In the genomic region with DNA sequence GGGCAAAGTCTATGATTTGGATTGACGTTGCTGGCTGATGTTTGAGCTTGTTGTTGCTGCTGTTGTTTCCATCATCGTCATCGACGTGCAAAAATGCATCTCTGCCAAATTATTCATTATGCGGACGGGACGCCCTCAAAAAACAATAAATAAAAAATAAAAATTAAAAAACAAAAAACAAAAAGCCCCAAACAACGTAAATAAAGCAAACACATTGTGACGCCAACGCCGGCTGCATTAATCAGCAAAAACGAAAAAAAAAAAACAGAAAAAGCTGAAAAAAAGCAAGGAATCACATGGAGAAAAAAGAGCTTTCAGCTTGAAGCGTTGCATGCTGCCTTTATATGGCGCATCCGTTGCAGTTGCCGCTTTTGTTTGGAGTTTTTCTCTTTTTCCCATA, we compare ENCODE assay signal across 5 fruit fly cellular contexts.
TF ChIP-seq lines count a peak whose summit lies in the region.

No protein-coding gene starts in this region.

- TF ChIP-seq CTCF in whole organism, embryonic (GFP tag; optimal IDR thresholded peaks at IDR 0.05; lab: Kevin White, UChicago) = no peak

TF ChIP-seq in whole organism, adult, 20 proteins besides CTCF, POLR2A, EP300 and RAD21:
- TF ChIP-seq pad (GFP tag; optimal IDR thresholded peaks at IDR 0.05; lab: Kevin White, UChicago) = no peak
- peak; percentile 36 for TF ChIP-seq kay (GFP tag; lab: Kevin White, UChicago; ENCODE audit: borderline replicate concordance)
- peak; percentile 11 for TF ChIP-seq tj (GFP tag; optimal IDR thresholded peaks at IDR 0.05; lab: Kevin White, UChicago)

TF ChIP-seq in whole organism, embryonic, 481 proteins besides CTCF, POLR2A, EP300 and RAD21:
- peak; percentile 68 for TF ChIP-seq nom (GFP tag; optimal IDR thresholded peaks at IDR 0.05; lab: Kevin White, UChicago)
- no peak for TF ChIP-seq dpn (GFP tag; optimal IDR thresholded peaks at IDR 0.05; lab: Kevin White, UChicago)

TF ChIP-seq in whole organism, prepupa, 60 proteins besides CTCF, POLR2A, EP300 and RAD21 (continues in another document):
- TF ChIP-seq Gug (GFP tag; IDR thresholded peaks at IDR 0.05; lab: Robert Waterston, UW) (no peak), acj6 (GFP tag; optimal IDR thresholded peaks at IDR 0.05; lab: Kevin White, UChicago) (no peak), Hr4 (GFP tag; optimal IDR thresholded peaks at IDR 0.05; lab: Kevin White, UChicago) (no peak), Eip78C (GFP tag; lab: Kevin White, UChicago) (peak; percentile 7), CG11294 (GFP tag; IDR thresholded peaks at IDR 0.05; lab: Robert Waterston, UW) (no peak), dsx (GFP tag; optimal IDR thresholded peaks at IDR 0.05; lab: Kevin White, UChicago; ENCODE audit: poor library complexity, severe bottlenecking) (no peak), eg (GFP tag; IDR thresholded peaks at IDR 0.05; lab: Robert Waterston, UW) (no peak), CG8319 (GFP tag; optimal IDR thresholded peaks at IDR 0.05; lab: Kevin White, UChicago) (no peak), CG8632 (GFP tag; optimal IDR thresholded peaks at IDR 0.05; lab: Kevin White, UChicago) (no peak), Sox14 (GFP tag; optimal IDR thresholded peaks at IDR 0.05; lab: Kevin White, UChicago) (peak; percentile 6), lz (GFP tag; optimal IDR thresholded peaks at IDR 0.05; lab: Kevin White, UChicago) (no peak), CG6792 (GFP tag; optimal IDR thresholded peaks at IDR 0.05; lab: Kevin White, UChicago) (no peak), spab (GFP tag; optimal IDR thresholded peaks at IDR 0.05; lab: Kevin White, UChicago) (no peak), Hr39 (GFP tag; optimal IDR thresholded peaks at IDR 0.05; lab: Kevin White, UChicago) (no peak), CG34406 (GFP tag; optimal IDR thresholded peaks at IDR 0.05; lab: Kevin White, UChicago) (no peak), ss (GFP tag; optimal IDR thresholded peaks at IDR 0.05; lab: Kevin White, UChicago) (peak; percentile 29 to 44), salr (GFP tag; optimal IDR thresholded peaks at IDR 0.05; lab: Kevin White, UChicago) (no peak), CG9139 (GFP tag; optimal IDR thresholded peaks at IDR 0.05; lab: Kevin White, UChicago) (peak; percentile 40), CG11762 (GFP tag; optimal IDR thresholded peaks at IDR 0.05; lab: Kevin White, UChicago; ENCODE audit: insufficient read depth) (no peak), Eip75B (GFP tag; optimal IDR thresholded peaks at IDR 0.05; lab: Kevin White, UChicago) (no peak), CG3032 (tag; optimal IDR thresholded peaks at IDR 0.05; lab: Kevin White, UChicago) (no peak), cyc (GFP tag; optimal IDR thresholded peaks at IDR 0.05; lab: Kevin White, UChicago) (no peak), CG16779 (tag; optimal IDR thresholded peaks at IDR 0.05; lab: Kevin White, UChicago) (peak; percentile 47), dac (GFP tag; optimal IDR thresholded peaks at IDR 0.05; lab: Kevin White, UChicago) (no peak), CG4318 (GFP tag; optimal IDR thresholded peaks at IDR 0.05; lab: Kevin White, UChicago) (no peak), Blimp-1 (GFP tag; optimal IDR thresholded peaks at IDR 0.05; lab: Kevin White, UChicago) (peak; percentile 26), CG7368 (GFP tag; optimal IDR thresholded peaks at IDR 0.05; lab: Kevin White, UChicago) (no peak), Lpt (GFP tag; optimal IDR thresholded peaks at IDR 0.05; lab: Kevin White, UChicago) (no peak)

TF ChIP-seq in whole organism, pupa, 21 proteins besides CTCF, POLR2A, EP300 and RAD21:
- TF ChIP-seq fd96Ca (GFP tag; IDR thresholded peaks at IDR 0.05; lab: Robert Waterston, UW) (no peak), CG14655 (GFP tag; optimal IDR thresholded peaks at IDR 0.05; lab: Kevin White, UChicago) (no peak), gl (tag; optimal IDR thresholded peaks at IDR 0.05; lab: Kevin White, UChicago) (no peak), Pif1B (GFP tag; optimal IDR thresholded peaks at IDR 0.05; lab: Kevin White, UChicago) (no peak), Snoo (tag; optimal IDR thresholded peaks at IDR 0.05; lab: Kevin White, UChicago) (peak; percentile 39), CG12605 (GFP tag; IDR thresholded peaks at IDR 0.05; lab: Robert Waterston, UW) (0 out of 2 replicates have a peak, but pooled peaks have one; percentile 12), CG4496 (GFP tag; IDR thresholded peaks at IDR 0.05; lab: Robert Waterston, UW) (no peak), CG34367 (tag; optimal IDR thresholded peaks at IDR 0.05; lab: Kevin White, UChicago) (no peak), CG32121 (GFP tag; IDR thresholded peaks at IDR 0.05; lab: Robert Waterston, UW) (no peak), CG13204 (GFP tag; optimal IDR thresholded peaks at IDR 0.05; lab: Kevin White, UChicago) (peak; percentile 48), Ets98B (GFP tag; IDR thresholded peaks at IDR 0.05; lab: Robert Waterston, UW) (0 out of 2 replicates have a peak, but pooled peaks have one; percentile 10), CG8159 (tag; optimal IDR thresholded peaks at IDR 0.05; lab: Kevin White, UChicago) (no peak), rn (GFP tag; IDR thresholded peaks at IDR 0.05; lab: Robert Waterston, UW) (no peak), Pif1A (GFP tag; optimal IDR thresholded peaks at IDR 0.05; lab: Kevin White, UChicago) (peak; percentile 44), D1 (tag; optimal IDR thresholded peaks at IDR 0.05; lab: Kevin White, UChicago) (no peak), CG15710 (tag; optimal IDR thresholded peaks at IDR 0.05; lab: Kevin White, UChicago) (no peak)
TF ChIP-seq in whole organism, pupa: peak in this region for 5.

TF ChIP-seq in whole organism, wandering third instar larva, 38 proteins besides CTCF, POLR2A, EP300 and RAD21:
- no peak for TF ChIP-seq Rel (GFP tag; optimal IDR thresholded peaks at IDR 0.05; lab: Kevin White, UChicago)
- TF ChIP-seq Rel (tag; optimal IDR thresholded peaks at IDR 0.05; lab: Kevin White, UChicago) = peak; percentile 55
- no peak for TF ChIP-seq usp (GFP tag; optimal IDR thresholded peaks at IDR 0.05; lab: Kevin White, UChicago)
- TF ChIP-seq CrebA (GFP tag; optimal IDR thresholded peaks at IDR 0.05; lab: Kevin White, UChicago; ENCODE audit: borderline replicate concordance) = peak; percentile 68
- TF ChIP-seq CG32264 (GFP tag; optimal IDR thresholded peaks at IDR 0.05; lab: Kevin White, UChicago) = no peak
- peak; percentile 45 for TF ChIP-seq Sp1 (GFP tag; optimal IDR thresholded peaks at IDR 0.05; lab: Kevin White, UChicago)
- TF ChIP-seq sage (GFP tag; optimal IDR thresholded peaks at IDR 0.05; lab: Kevin White, UChicago) = peak; percentile 8
- no peak for TF ChIP-seq foxo (GFP tag; optimal IDR thresholded peaks at IDR 0.05; lab: Kevin White, UChicago)
- no peak for TF ChIP-seq rgr (GFP tag; optimal IDR thresholded peaks at IDR 0.05; lab: Kevin White, UChicago)
